Fruit fly (Drosophila melanogaster): Measurements from ENCODE around the gene GstT3.
A peak's percentile ranks its signal among the peaks of the same experiment; 100 is the strongest.

Gene GstT3

dm6 chrX:20480382-20480781 is 13.1 kb downstream of the GstT3 start (continued):
- TF ChIP-seq grn (GFP tag; optimal IDR thresholded peaks at IDR 0.05) (no peak), CG15011 (GFP tag; optimal IDR thresholded peaks at IDR 0.05) (no peak), jing (GFP tag; optimal IDR thresholded peaks at IDR 0.05) (peak; percentile 60), CG9437 (GFP tag; optimal IDR thresholded peaks at IDR 0.05) (peak; percentile 54), Bdp1 (GFP tag; optimal IDR thresholded peaks at IDR 0.05) (peak; percentile 65), CG10431 (GFP tag; optimal IDR thresholded peaks at IDR 0.05) (no peak), Fer3 (tag; optimal IDR thresholded peaks at IDR 0.05) (peak; percentile 69), ac (GFP tag; optimal IDR thresholded peaks at IDR 0.05) (peak; percentile 13), maf-S (GFP tag; optimal IDR thresholded peaks at IDR 0.05) (peak; percentile 67), CG13775 (GFP tag; optimal IDR thresholded peaks at IDR 0.05) (peak; percentile 37), cato (GFP tag; optimal IDR thresholded peaks at IDR 0.05; ENCODE audit: borderline replicate concordance) (no peak), CG7357 (GFP tag; IDR thresholded peaks at IDR 0.05) (peak; percentile 58; the same call in 1 of the 3 replicates), aop (GFP tag; IDR thresholded peaks at IDR 0.05) (peak; percentile 62; the same call in 1 of the 2 replicates), CG10274 (GFP tag; optimal IDR thresholded peaks at IDR 0.05) (no peak), CG9876 (GFP tag; optimal IDR thresholded peaks at IDR 0.05) (peak; percentile 45), NFAT (GFP tag; IDR thresholded peaks at IDR 0.05) (no peak), pho (GFP tag; optimal IDR thresholded peaks at IDR 0.05) (peak; percentile 67), B-H2 (GFP tag; optimal IDR thresholded peaks at IDR 0.05) (no peak), Nf-YA (GFP tag; IDR thresholded peaks at IDR 0.05) (0 out of 2 replicates have a peak, but pooled peaks have one; percentile 27), corto (GFP tag; optimal IDR thresholded peaks at IDR 0.05) (peak; percentile 43), grau (tag; optimal IDR thresholded peaks at IDR 0.05) (peak; percentile 71), YL-1 (GFP tag; optimal IDR thresholded peaks at IDR 0.05) (no peak), Xrp1 (GFP tag; IDR thresholded peaks at IDR 0.05) (peak; percentile 72), D (optimal IDR thresholded peaks at IDR 0.05) (no peak), D (GFP tag; optimal IDR thresholded peaks at IDR 0.05) (peak; percentile 47), ems (GFP tag; optimal IDR thresholded peaks at IDR 0.05) (peak; percentile 73), CG18262 (tag; optimal IDR thresholded peaks at IDR 0.05) (no peak), CG13287 (GFP tag; IDR thresholded peaks at IDR 0.05; ENCODE audit: partially characterized antibody) (no peak), Dbx (GFP tag; IDR thresholded peaks at IDR 0.05) (peak; percentile 63; the same call in 1 of the 3 replicates), zen (tag; optimal IDR thresholded peaks at IDR 0.05) (peak; percentile 63), usp (GFP tag; optimal IDR thresholded peaks at IDR 0.05) (no peak), schlank (tag; optimal IDR thresholded peaks at IDR 0.05) (peak; percentile 24), chif (GFP tag; optimal IDR thresholded peaks at IDR 0.05) (peak; percentile 72 to 80), chn (GFP tag; optimal IDR thresholded peaks at IDR 0.05) (peak; percentile 76), Pdp1 (GFP tag; optimal IDR thresholded peaks at IDR 0.05) (peak in 1 of 2 experiments; percentile 67), CG3281 (GFP tag; optimal IDR thresholded peaks at IDR 0.05) (no peak), CG17328 (GFP tag; IDR thresholded peaks at IDR 0.05) (peak; percentile 76), Doc2 (GFP tag; IDR thresholded peaks at IDR 0.05) (no peak), cas (GFP tag; IDR thresholded peaks at IDR 0.05) (no peak), dmrt11E (tag; optimal IDR thresholded peaks at IDR 0.05) (peak; percentile 75), CG10267 (tag; optimal IDR thresholded peaks at IDR 0.05) (no peak), dm (GFP tag; optimal IDR thresholded peaks at IDR 0.05) (peak; percentile 33), CG11504 (tag; optimal IDR thresholded peaks at IDR 0.05) (no peak), CG4360 (GFP tag; IDR thresholded peaks at IDR 0.05) (no peak), chm (GFP tag; IDR thresholded peaks at IDR 0.05) (peak; percentile 58; the same call in 1 of the 2 replicates), hbn (GFP tag; IDR thresholded peaks at IDR 0.05; ENCODE audit: partially characterized antibody) (no peak), CG8281 (tag; optimal IDR thresholded peaks at IDR 0.05) (peak; percentile 17), psq (GFP tag; optimal IDR thresholded peaks at IDR 0.05) (peak; percentile 9), CG10565 (GFP tag; optimal IDR thresholded peaks at IDR 0.05) (peak; percentile 35), yki (optimal IDR thresholded peaks at IDR 0.05) (no peak), Fer1 (GFP tag; optimal IDR thresholded peaks at IDR 0.05) (peak; percentile 60), sr (GFP tag; IDR thresholded peaks at IDR 0.05) (no peak)

Measured in whole organism, embryonic.